Worm (Caenorhabditis elegans) whole organism, early embryonic: ENCODE measurements around the gene fbxa-166.

Source experiments
- B0310.2 ChIP-seq: sonication (generic microtip); optimal IDR thresholded peaks from 2 replicates; lab custom pipeline; 2016; ENCODE audit warnings: mild to moderate bottlenecking, missing genetic modification characterization, missing compliant biosample characterization
- aly-1 ChIP-seq: sonication (generic microtip); optimal IDR thresholded peaks from 2 replicates; lab custom pipeline; 2016; ENCODE audit warnings: missing genetic modification characterization, missing compliant biosample characterization
- ama-1 ChIP-seq: fragments of 150-350 bp; optimal IDR thresholded peaks from 2 replicates; lab custom pipeline; 2014
- ceh-36 ChIP-seq: sonication (generic microtip); optimal IDR thresholded peaks from 2 replicates; lab custom pipeline; 2016; ENCODE audit warnings: missing genetic modification characterization, inconsistent platforms, missing compliant biosample characterization
- flt-1 ChIP-seq: fragments of 200-800 bp; sonication (Bioruptor generic); IDR thresholded peaks from 2 replicates; pipeline ENCODE4 v1.3.6; 2022; ENCODE audit warnings: missing genetic modification characterization, missing compliant biosample characterization
- hmg-4 ChIP-seq: fragments of 200-800 bp; sonication (Bioruptor generic); optimal IDR thresholded peaks from 2 replicates; lab custom pipeline; 2018; ENCODE audit warnings: mild to moderate bottlenecking, missing genetic modification characterization, missing compliant biosample characterization
- pes-1 ChIP-seq: fragments of 200-800 bp; sonication (Bioruptor generic); IDR thresholded peaks from 2 replicates; pipeline ENCODE4 v1.3.6; 2022; ENCODE audit warnings: missing genetic modification reagents, missing genetic modification characterization, missing compliant biosample characterization
- scrt-1 ChIP-seq: fragments of 200-800 bp; sonication (Bioruptor generic); IDR thresholded peaks from 2 replicates; pipeline ENCODE4 v1.3.6; 2022; ENCODE audit warnings: missing genetic modification characterization, missing compliant biosample characterization
- sea-1 ChIP-seq: fragments of 200-800 bp; sonication (Bioruptor generic); conservative IDR thresholded peaks from 2 replicates; pipeline ENCODE4 v1.3.6; 2022; ENCODE audit warnings: missing genetic modification characterization, missing compliant biosample characterization
- tbx-11 ChIP-seq: fragments of 200-800 bp; sonication (Bioruptor generic); IDR thresholded peaks from 2 replicates; pipeline ENCODE4 v1.3.6; 2022; ENCODE audit warnings: missing genetic modification characterization, missing compliant biosample characterization
- tra-4 ChIP-seq: sonication (generic microtip); optimal IDR thresholded peaks from 2 replicates; lab custom pipeline; 2017; ENCODE audit warnings: missing genetic modification characterization, missing compliant biosample characterization

ce11 chrII:1568214-1568613 is 50.6 kb downstream of the fbxa-166 start, which contains the start of gene fbxb-49:
- TF ChIP-seq scrt-1 (GFP tag; lab: Robert Waterston, UW), result no peak
- TF ChIP-seq pes-1, result no peak
- no peak for TF ChIP-seq B0310.2 (tag; lab: Kevin White, UChicago)
- no peak for TF ChIP-seq flt-1 (GFP tag; lab: Robert Waterston, UW)
- TF ChIP-seq tbx-11, result no peak
- TF ChIP-seq aly-1 (tag; lab: Kevin White, UChicago), result no peak
- TF ChIP-seq sea-1 (GFP tag; lab: Robert Waterston, UW), result no peak
- no peak for TF ChIP-seq ama-1 (lab: Kevin White, UChicago)
- no peak for TF ChIP-seq ceh-36 (tag; lab: Kevin White, UChicago)
- TF ChIP-seq hmg-4 (GFP tag; lab: Kevin White, UChicago), result no peak
- TF ChIP-seq tra-4 (tag; lab: Kevin White, UChicago), result no peak
